Worm (Caenorhabditis elegans): Measurements from ENCODE around the gene mat-2.

The mat-2 gene

DNA sequence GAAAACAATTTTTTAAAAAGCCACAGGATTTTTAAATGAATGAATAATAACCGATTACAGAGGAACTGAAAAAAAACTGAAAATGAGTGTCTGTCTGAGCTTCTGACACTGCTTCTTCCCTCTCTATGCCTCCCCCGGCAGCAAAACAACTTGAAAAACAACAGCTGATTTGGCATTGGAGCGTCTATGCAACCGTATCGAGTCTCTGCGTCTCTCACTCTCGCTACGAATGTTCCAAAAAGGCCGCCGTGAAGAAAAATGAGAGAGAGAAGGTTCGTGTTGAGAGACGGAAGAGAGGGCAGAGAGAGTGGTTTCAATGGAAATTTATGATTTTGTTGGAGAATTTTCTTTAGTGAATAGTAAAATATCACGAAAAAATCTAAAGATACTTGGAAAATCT, 9.5 kb upstream of the mat-2 start (continued):
- TF ChIP-seq nhr-76 (tag; optimal IDR thresholded peaks at IDR 0.05) (no peak), T26A8.4 (GFP tag; IDR thresholded peaks at IDR 0.05) (no peak), Y5F2A.4 (GFP tag; optimal IDR thresholded peaks at IDR 0.05) (no peak), ZK337.2 (GFP tag; IDR thresholded peaks at IDR 0.05) (no peak), pha-4 (GFP tag; IDR thresholded peaks at IDR 0.05) (no peak), pha-4 (tag; optimal IDR thresholded peaks at IDR 0.05) (peak; percentile 66), ZK546.5 (tag; optimal IDR thresholded peaks at IDR 0.05) (no peak), hmg-1.1 (GFP tag; IDR thresholded peaks at IDR 0.05) (peak; percentile 37; the same call in 1 of the 2 replicates), T20F7.1 (GFP tag; optimal IDR thresholded peaks at IDR 0.05) (no peak), snpc-4 (tag; optimal IDR thresholded peaks at IDR 0.05) (no peak), mxl-2 (GFP tag; conservative IDR thresholded peaks at IDR 0.05) (no peak), F26F4.8 (GFP tag; conservative IDR thresholded peaks at IDR 0.05) (no peak), daf-16 (GFP tag; optimal IDR thresholded peaks at IDR 0.05) (no peak), daf-16 (tag; optimal IDR thresholded peaks at IDR 0.05) (peak; percentile 59), ctbp-1 (GFP tag; IDR thresholded peaks at IDR 0.05) (no peak)

DNA sequence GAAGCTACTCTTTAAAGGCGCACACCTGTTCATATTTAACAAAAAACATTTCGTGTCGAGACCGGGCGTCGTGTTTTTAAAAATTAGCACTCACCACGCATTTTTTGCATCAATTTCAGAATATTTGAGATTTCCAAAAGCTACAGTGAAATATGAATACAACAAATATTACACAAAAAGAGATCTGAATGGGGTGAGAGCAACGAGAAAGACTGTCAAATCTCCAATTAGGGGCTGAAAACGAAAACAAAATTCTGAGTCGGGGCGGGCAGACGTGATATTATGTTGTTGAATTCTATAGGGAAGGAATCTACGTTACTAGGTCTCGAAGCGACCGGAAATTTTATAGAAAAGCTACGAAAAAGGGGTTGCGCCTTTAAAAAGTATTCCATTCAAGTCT, 8.9 kb upstream of the mat-2 start, which contains the start of gene C09H10.5:
TSS of gene C09H10.5 (minus strand) at position 101 of the 400 bp plus-strand sequence.
- TF ChIP-seq unc-62 (GFP tag; optimal IDR thresholded peaks at IDR 0.05 in 1 of 2) (peak in 1 of 2 experiments; percentile 17), unc-62 (tag; optimal IDR thresholded peaks at IDR 0.05) (no peak), zag-1 (tag; optimal IDR thresholded peaks at IDR 0.05) (no peak)

DNA sequence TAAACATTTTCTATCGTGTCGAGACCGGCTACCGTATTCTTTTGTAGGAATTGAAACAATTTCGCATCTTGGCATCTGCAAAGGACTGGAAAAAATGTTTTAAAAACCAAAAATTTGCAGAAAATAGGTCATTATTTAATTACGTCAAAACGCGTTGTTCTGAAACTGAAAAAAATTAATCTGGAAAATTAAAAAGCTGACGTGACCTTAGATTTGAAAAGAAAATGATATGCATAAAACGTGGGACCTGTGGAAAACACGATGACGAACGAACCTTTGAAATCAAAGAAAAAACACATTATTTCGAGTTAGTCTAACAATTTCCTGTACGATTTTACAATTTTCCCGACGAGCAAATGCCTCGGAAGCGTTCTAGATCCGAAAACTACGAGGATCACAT, 8.4 kb upstream of the mat-2 start, which contains the start of gene C09H10.9:
TSS of gene C09H10.9 (plus strand) at position 301 of the 400 bp plus-strand sequence.
- TF ChIP-seq jun-1 (tag; optimal IDR thresholded peaks at IDR 0.05): no peak
- TF ChIP-seq D1046.2 (GFP tag; IDR thresholded peaks at IDR 0.05): no peak
- TF ChIP-seq aha-1 (tag): peak; percentile 89
- TF ChIP-seq nhr-237 (tag; optimal IDR thresholded peaks at IDR 0.05): no peak

DNA sequence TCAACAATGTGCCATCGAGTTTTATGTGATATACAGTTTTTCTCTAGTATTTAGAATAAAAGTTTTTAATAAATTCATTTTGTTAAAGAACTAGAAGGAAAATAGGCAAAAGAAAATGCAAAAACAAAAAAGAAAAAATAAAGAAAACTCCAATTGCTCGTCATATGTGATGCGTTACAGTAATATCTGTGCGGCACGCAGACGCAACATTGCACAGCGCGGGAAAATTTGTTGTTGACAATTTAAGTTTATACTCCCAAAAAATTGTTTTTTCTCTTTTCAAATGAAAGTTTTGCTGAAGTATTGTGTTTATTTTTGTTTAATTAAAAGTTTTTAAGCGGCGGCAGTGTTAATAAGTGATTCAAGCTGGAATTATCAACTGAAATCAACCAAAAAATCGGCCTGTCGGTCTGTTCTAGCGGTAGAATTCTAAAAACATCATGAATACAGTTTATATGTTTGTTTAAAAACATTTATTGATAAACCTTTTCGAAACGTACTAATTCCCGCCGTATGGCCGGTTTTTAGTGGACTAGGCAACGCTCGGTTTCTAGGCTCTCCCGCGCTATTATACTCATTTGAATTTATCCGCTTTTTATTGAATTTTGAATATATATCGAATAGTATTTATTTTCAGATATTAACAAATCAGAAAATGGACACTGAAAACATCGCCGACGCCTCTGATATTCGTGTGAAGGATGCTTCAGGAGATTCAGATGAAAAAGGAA, 6.4 kb upstream of the mat-2 start, which contains the start of gene nasp-1:
TSS of gene nasp-1 (plus strand) at position 632 of the 731 bp plus-strand sequence.
- TF ChIP-seq lin-13 (GFP tag; optimal IDR thresholded peaks at IDR 0.05) (no peak), ceh-20 (GFP tag; IDR thresholded peaks at IDR 0.05) (no peak), lir-3 (tag; optimal IDR thresholded peaks at IDR 0.05) (no peak), Y48G9A.11 (GFP tag; IDR thresholded peaks at IDR 0.05) (peak; percentile 25; the same call in 1 of the 2 replicates), mes-2 (tag; optimal IDR thresholded peaks at IDR 0.05; ENCODE audit: poor library complexity, severe bottlenecking) (peak; percentile 86), gei-8 (GFP tag; optimal IDR thresholded peaks at IDR 0.05) (no peak), ctbp-1 (GFP tag; IDR thresholded peaks at IDR 0.05) (no peak), mdt-29 (GFP tag; IDR thresholded peaks at IDR 0.05) (no peak), ceh-44 (GFP tag; IDR thresholded peaks at IDR 0.05) (no peak), arid-1 (GFP tag; conservative IDR thresholded peaks at IDR 0.05) (no peak), ceh-28 (tag; optimal IDR thresholded peaks at IDR 0.05) (no peak), nhr-10 (tag; optimal IDR thresholded peaks at IDR 0.05) (no peak), unc-130 (GFP tag; optimal IDR thresholded peaks at IDR 0.05) (peak; percentile 18), ama-1 (optimal IDR thresholded peaks at IDR 0.05) (no peak), daf-16 (GFP tag; optimal IDR thresholded peaks at IDR 0.05) (no peak), daf-16 (tag; optimal IDR thresholded peaks at IDR 0.05) (peak; percentile 28), lsy-2 (tag; optimal IDR thresholded peaks at IDR 0.05) (peak in 1 of 2 experiments; percentile 80), hif-1 (tag; optimal IDR thresholded peaks at IDR 0.05) (no peak), dpl-1 (GFP tag; optimal IDR thresholded peaks at IDR 0.05) (peak; percentile 73)

All from whole organism, L4 larva.